Fruit fly (Drosophila melanogaster) whole organism, wandering third instar larva: ENCODE results near the gene PGRP-LA.
A peak's percentile ranks its signal among the peaks of the same experiment; 100 is the strongest.

Experiments
- Hr83 ChIP-seq: fragments of 200-300 bp; sonication (Bioruptor generic); optimal IDR thresholded peaks from 2 replicates; lab custom pipeline; 2016; ENCODE audit warnings: missing biosample characterization, mild to moderate bottlenecking, missing genetic modification characterization, moderate library complexity; ENCODE audit not compliant: poor library complexity, severe bottlenecking
- h ChIP-seq: fragments of 200-800 bp; sonication (Bioruptor generic); optimal IDR thresholded peaks from 3 replicates; lab custom pipeline; 2016; ENCODE audit warnings: missing biosample characterization, mild to moderate bottlenecking, missing genetic modification characterization

DNA sequence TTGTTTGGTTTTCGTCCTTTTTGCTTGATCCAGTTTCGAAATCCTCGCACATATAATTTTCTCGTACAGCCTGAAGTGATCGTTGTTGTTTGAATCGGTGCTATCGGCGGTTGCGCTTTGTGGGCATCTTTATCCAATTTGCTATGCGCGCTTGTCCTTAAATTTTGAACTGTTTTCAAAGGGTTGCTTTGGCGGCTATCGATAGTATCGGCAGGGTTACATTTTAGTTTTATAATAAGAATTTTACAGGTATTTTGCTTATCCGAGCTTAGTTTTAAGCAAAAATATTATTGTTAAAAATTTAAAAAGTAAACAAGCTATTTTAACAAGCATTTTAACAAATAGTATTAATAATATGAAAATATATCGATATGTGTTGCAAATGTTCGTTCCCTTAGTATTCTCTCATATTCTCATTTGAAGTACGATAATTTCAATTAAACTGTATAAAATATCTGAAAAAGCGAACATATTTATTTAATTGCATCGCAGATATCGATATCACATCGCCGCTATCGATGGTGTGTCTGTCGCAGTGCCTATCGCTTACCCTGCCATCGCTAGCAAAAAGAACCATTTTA lies 32.8 kb downstream of the PGRP-LA start, which contains the start of the genes Klp67A and CG4452:
- TF ChIP-seq h (no peak), Hr83 (GFP tag; lab: Kevin White, UChicago) (peak; percentile 15)
